Worm (Caenorhabditis elegans) whole organism, midembryonic: ENCODE data around the gene Y59H11AM.4.

Experiments used
- T22C8.4 ChIP-seq: fragments of 200-800 bp; sonication (Bioruptor generic); IDR thresholded peaks from 2 replicates; pipeline ENCODE4 v1.3.6; 2022; ENCODE audit warnings: missing genetic modification characterization, missing compliant biosample characterization
- cog-1 ChIP-seq: sonication (generic microtip); optimal IDR thresholded peaks from 2 replicates; lab custom pipeline; 2016; ENCODE audit warnings: missing genetic modification characterization, missing compliant biosample characterization
- flt-1 ChIP-seq: fragments of 200-800 bp; sonication (Bioruptor generic); IDR thresholded peaks from 2 replicates; pipeline ENCODE4 v1.3.6; 2022; ENCODE audit warnings: missing genetic modification characterization, missing compliant biosample characterization
- klf-2 ChIP-seq: fragments of 200-800 bp; sonication (Bioruptor generic); conservative IDR thresholded peaks from 2 replicates; pipeline ENCODE4 v1.3.6; 2022; ENCODE audit warnings: missing genetic modification reagents, missing genetic modification characterization, missing compliant biosample characterization
- med-1 ChIP-seq: sonication (generic microtip); optimal IDR thresholded peaks from 2 replicates; lab custom pipeline; 2017; ENCODE audit warnings: missing genetic modification characterization, mild to moderate bottlenecking, missing compliant biosample characterization, antibody characterized with exemption, missing genetic modification reagents; ENCODE audit not compliant: insufficient read depth
- ref-1 ChIP-seq: fragments of 200-800 bp; sonication (Bioruptor generic); conservative IDR thresholded peaks from 2 replicates; pipeline ENCODE4 v1.3.6; 2022; ENCODE audit warnings: missing genetic modification reagents, missing genetic modification characterization, missing compliant biosample characterization
- tab-1 ChIP-seq: fragments of 200-800 bp; sonication (Bioruptor generic); IDR thresholded peaks from 2 replicates; pipeline ENCODE4 v1.3.6; 2022; ENCODE audit warnings: missing genetic modification characterization, missing compliant biosample characterization
- ztf-23 ChIP-seq: fragments of 200-800 bp; sonication (Bioruptor generic); IDR thresholded peaks from 2 replicates; pipeline ENCODE4 v1.3.6; 2022; ENCODE audit warnings: missing genetic modification reagents, missing genetic modification characterization, missing compliant biosample characterization
- ztf-29 ChIP-seq: fragments of 200-800 bp; sonication (Bioruptor generic); IDR thresholded peaks from 2 replicates; pipeline ENCODE4 v1.3.6; 2022; ENCODE audit warnings: missing genetic modification reagents, missing genetic modification characterization, missing compliant biosample characterization

The Y59H11AM.4 gene

DNA sequence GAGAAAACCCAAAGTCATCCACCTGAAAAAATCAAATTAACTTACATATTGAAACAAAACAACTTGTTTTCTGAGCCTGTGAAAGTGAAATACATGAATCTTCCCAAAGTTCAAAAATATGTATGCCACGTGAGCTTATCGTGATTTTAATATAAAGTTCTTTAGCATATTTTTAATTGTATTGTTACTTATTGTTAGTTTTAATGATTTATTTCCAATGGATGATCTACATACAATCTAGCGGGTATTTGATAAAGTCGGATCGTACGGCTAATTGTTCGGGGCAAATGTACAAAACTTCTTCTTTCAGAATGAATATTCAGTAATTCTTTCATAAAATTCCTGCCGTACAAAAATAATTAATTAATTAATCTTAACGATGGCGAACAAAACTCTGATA is at the start of gene Y59H11AM.4:
Gene Y59H11AM.4, minus strand, starts transcription at position 101 of the 400 bp plus-strand sequence.
- TF ChIP-seq ref-1 (GFP tag; lab: Robert Waterston, UW) (no peak), med-1 (GFP tag; lab: Kevin White, UChicago) (no peak), tab-1 (GFP tag; lab: Robert Waterston, UW) (no peak), cog-1 (tag; lab: Kevin White, UChicago) (no peak), ztf-29 (GFP tag; lab: Robert Waterston, UW) (no peak), ztf-23 (GFP tag; lab: Robert Waterston, UW) (no peak), klf-2 (GFP tag; lab: Robert Waterston, UW) (no peak), T22C8.4 (GFP tag; lab: Robert Waterston, UW) (no peak), flt-1 (GFP tag; lab: Robert Waterston, UW) (no peak)

DNA sequence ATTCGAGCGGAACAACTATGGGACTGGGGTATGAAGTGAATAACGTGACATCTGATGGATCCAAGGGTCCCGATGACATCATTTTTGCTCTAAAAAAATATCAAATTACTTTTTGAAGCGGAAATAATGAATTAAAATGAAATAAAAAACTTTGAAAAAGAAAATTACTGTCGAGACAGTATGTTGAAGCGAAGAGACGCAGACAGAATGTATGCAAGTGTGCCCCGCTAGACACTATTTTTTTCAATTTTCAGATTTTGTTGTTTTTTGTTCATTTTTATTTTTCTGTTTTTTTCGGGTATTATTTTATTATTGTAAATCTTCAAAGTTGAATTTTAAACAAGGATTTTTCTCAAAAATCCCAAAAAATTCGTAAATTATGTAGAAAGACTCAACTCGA is 48.5 kb upstream of the Y59H11AM.4 start, which contains the start of gene F42A9.8:
Gene F42A9.8, minus strand, starts transcription at position 88 of the 400 bp plus-strand sequence.
- TF ChIP-seq cog-1 (tag; lab: Kevin White, UChicago) (no peak), tab-1 (GFP tag; lab: Robert Waterston, UW) (no peak), ztf-23 (GFP tag; lab: Robert Waterston, UW) (no peak), med-1 (GFP tag; lab: Kevin White, UChicago) (no peak), flt-1 (GFP tag; lab: Robert Waterston, UW) (no peak), ztf-29 (GFP tag; lab: Robert Waterston, UW) (no peak), klf-2 (GFP tag; lab: Robert Waterston, UW) (no peak), ref-1 (GFP tag; lab: Robert Waterston, UW) (no peak), T22C8.4 (GFP tag; lab: Robert Waterston, UW) (no peak)

DNA sequence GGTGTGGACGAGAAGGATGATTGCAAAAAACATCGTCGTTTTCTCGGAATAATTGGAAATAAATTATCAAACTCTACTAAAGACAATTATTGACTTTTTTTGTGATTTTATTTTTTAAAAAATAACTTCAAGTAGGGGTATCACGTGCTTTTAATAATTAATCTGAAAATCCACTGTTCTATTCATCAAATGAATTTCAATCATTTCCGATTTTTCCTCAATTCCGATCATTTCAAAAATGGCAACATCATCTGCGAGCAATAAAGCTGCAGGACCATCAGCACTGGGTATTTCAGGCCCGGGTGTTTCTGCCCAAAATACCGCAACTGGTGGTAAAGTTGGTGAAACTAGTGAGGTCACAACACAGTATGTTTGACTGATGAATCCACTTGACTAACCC is 46.9 kb upstream of the Y59H11AM.4 start, which contains the start of the genes F42A9.7 and F42A9.3:
Gene F42A9.7, minus strand, starts transcription at position 101 of the 400 bp plus-strand sequence.
Gene F42A9.3, plus strand, starts transcription at position 214 of the 400 bp plus-strand sequence.
- no peak for TF ChIP-seq klf-2 (GFP tag; lab: Robert Waterston, UW)
- no peak for TF ChIP-seq ref-1 (GFP tag; lab: Robert Waterston, UW)
- TF ChIP-seq ztf-29 (GFP tag; lab: Robert Waterston, UW): no peak
- TF ChIP-seq flt-1 (GFP tag; lab: Robert Waterston, UW): no peak
- no peak for TF ChIP-seq ztf-23 (GFP tag; lab: Robert Waterston, UW)
- no peak for TF ChIP-seq T22C8.4 (GFP tag; lab: Robert Waterston, UW)
- TF ChIP-seq med-1 (GFP tag; lab: Kevin White, UChicago): no peak
- no peak for TF ChIP-seq cog-1 (tag; lab: Kevin White, UChicago)
- no peak for TF ChIP-seq tab-1 (GFP tag; lab: Robert Waterston, UW)

DNA sequence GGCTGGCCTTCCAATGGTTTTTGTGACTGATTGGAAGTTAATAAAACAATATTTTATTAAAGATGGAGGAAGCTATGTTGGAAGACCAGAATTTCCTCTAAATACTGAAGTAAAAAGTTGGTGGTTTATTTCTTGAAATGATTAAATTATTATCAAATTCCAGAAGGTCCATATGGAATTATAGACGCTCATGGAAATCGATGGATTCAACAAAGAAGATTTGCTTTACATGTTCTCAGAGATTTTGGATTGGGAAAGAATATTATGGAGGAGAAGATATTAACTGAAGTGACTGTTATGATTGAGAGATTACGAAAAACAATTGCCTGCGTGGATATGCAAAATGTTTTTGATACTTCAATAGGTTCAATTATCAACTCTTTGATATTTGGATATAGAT is 45.2 kb upstream of the Y59H11AM.4 start:
- TF ChIP-seq med-1 (GFP tag; lab: Kevin White, UChicago): no peak

DNA sequence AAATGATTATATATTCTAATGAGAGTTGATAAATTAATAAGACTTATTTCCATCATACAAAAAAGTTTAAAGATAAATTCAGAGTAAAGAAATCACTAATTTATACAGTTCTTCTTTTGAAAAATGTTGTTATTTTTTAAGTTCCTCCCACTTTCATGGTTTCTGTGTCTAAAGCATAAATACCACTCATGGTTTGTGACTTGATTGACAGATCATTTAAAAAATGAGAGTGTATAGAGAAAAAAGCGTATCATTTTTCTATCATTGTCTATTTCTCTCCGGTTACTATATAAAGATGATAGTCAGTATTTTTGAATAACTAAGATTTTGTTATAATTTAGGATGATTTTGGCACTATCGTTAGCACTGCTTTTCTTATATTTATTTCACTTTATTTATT is 44.5 kb upstream of the Y59H11AM.4 start, which contains the start of gene cyp-33E3:
Gene cyp-33E3, plus strand, starts transcription at position 316 of the 400 bp plus-strand sequence.
- TF ChIP-seq cog-1 (tag; lab: Kevin White, UChicago) (no peak), med-1 (GFP tag; lab: Kevin White, UChicago) (no peak), tab-1 (GFP tag; lab: Robert Waterston, UW) (no peak), ref-1 (GFP tag; lab: Robert Waterston, UW) (no peak), klf-2 (GFP tag; lab: Robert Waterston, UW) (no peak), ztf-29 (GFP tag; lab: Robert Waterston, UW) (no peak), flt-1 (GFP tag; lab: Robert Waterston, UW) (no peak), ztf-23 (GFP tag; lab: Robert Waterston, UW) (no peak), T22C8.4 (GFP tag; lab: Robert Waterston, UW) (no peak)

DNA sequence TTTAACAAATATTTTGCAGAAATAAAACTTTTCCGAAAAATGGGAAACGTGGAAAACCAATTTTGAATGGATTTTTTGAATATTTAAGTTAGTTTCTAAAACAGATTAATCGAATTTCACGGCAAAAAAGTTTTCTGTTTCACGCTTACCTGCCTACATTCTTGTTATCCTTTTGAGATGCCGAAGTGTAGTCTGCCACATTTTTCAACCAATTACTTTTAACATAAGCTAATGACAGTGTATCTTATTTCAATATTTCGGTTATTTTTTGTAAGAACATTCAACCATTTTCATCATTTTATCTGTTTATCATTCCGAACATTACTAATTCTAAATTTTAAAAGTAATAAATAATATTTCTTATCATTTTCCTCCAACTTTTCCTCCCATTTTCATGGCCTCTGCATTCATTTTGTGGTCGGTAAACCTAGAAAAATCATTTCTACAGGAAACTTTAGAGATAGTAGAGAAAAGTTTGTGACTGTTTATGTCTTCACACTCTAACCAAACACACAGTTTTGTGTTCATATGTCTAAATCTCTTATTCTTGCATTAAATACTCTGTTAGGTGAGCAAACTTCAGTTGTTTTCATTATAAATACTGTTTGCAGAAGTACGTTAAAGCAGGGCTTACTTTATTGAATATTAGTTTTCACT is 41.9 kb upstream of the Y59H11AM.4 start, which contains the start of the genes F42A9.17 and cyp-33E2:
Gene F42A9.17, minus strand, starts transcription at position 51 of the 657 bp plus-strand sequence.
Gene cyp-33E2, plus strand, starts transcription at position 449 of the 657 bp plus-strand sequence.
- TF ChIP-seq T22C8.4 (GFP tag; lab: Robert Waterston, UW) (no peak), ztf-29 (GFP tag; lab: Robert Waterston, UW) (no peak), tab-1 (GFP tag; lab: Robert Waterston, UW) (no peak), cog-1 (tag; lab: Kevin White, UChicago) (no peak), ref-1 (GFP tag; lab: Robert Waterston, UW) (no peak), klf-2 (GFP tag; lab: Robert Waterston, UW) (no peak), med-1 (GFP tag; lab: Kevin White, UChicago) (no peak), ztf-23 (GFP tag; lab: Robert Waterston, UW) (no peak), flt-1 (GFP tag; lab: Robert Waterston, UW) (no peak)

DNA sequence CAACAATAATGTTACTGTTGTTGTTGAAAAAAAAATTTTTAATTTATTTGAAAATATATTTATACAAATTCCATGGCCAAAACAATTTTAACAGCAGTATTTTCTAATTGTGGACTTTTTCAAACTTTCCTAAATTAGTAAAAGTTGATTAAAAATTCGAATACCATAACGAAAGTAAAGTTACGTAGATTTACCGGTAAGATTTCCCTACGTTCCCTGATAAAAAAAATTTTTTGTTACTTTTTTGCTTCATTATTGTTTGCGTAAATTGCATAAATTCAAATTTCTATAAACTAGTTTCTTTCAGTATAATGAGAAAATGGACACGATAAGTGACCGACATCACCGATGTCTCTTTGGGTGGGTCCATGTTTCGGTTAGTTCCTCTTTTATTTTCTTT is 38.8 kb upstream of the Y59H11AM.4 start, which contains the start of gene F42A9.6:
Gene F42A9.6, plus strand, starts transcription at position 301 of the 400 bp plus-strand sequence.
- TF ChIP-seq ztf-23 (GFP tag; lab: Robert Waterston, UW): no peak
- TF ChIP-seq med-1 (GFP tag; lab: Kevin White, UChicago): no peak
- no peak for TF ChIP-seq T22C8.4 (GFP tag; lab: Robert Waterston, UW)
- TF ChIP-seq tab-1 (GFP tag; lab: Robert Waterston, UW): no peak
- TF ChIP-seq ztf-29 (GFP tag; lab: Robert Waterston, UW): no peak
- no peak for TF ChIP-seq ref-1 (GFP tag; lab: Robert Waterston, UW)
- no peak for TF ChIP-seq klf-2 (GFP tag; lab: Robert Waterston, UW)
- TF ChIP-seq flt-1 (GFP tag; lab: Robert Waterston, UW): no peak
- TF ChIP-seq cog-1 (tag; lab: Kevin White, UChicago): no peak

DNA sequence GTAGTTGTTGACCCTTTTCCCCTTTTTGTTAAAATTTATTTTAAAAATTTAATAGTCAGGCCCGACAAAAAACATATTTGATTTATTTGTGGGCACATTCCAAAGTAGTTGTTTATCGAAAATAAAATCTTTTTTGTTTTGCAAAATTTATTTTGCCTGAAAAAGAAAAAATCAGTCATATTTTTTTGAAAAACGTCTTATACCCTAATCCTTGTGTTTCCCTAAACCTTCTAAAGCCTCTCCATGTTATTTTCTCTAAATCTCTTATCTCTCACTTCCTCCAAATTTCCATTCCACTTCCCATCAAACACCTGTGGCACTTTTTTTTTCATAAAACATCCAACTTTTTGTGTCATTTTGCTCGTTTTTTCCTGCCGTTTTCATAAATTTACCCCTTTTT is 38.1 kb upstream of the Y59H11AM.4 start:
- TF ChIP-seq T22C8.4 (GFP tag; lab: Robert Waterston, UW): no peak
- no peak for TF ChIP-seq flt-1 (GFP tag; lab: Robert Waterston, UW)
- TF ChIP-seq tab-1 (GFP tag; lab: Robert Waterston, UW): no peak
- TF ChIP-seq klf-2 (GFP tag; lab: Robert Waterston, UW): no peak
- no peak for TF ChIP-seq cog-1 (tag; lab: Kevin White, UChicago)
- no peak for TF ChIP-seq ztf-23 (GFP tag; lab: Robert Waterston, UW)
- TF ChIP-seq ztf-29 (GFP tag; lab: Robert Waterston, UW): no peak
- TF ChIP-seq ref-1 (GFP tag; lab: Robert Waterston, UW): no peak
- TF ChIP-seq med-1 (GFP tag; lab: Kevin White, UChicago): no peak
